Worm (Caenorhabditis elegans) whole organism, L3 larva: Measurements from ENCODE around the gene lpl-1.

Experiments used
- ZK546.5 ChIP-seq: sonication (generic microtip); optimal IDR thresholded peaks from 2 replicates; lab custom pipeline; 2017; ENCODE audit warnings: missing biosample characterization, missing genetic modification characterization
- aly-2 ChIP-seq: fragments of 150-350 bp; optimal IDR thresholded peaks from 2 replicates; lab custom pipeline; 2014; ENCODE audit warnings: missing biosample characterization, missing genetic modification characterization
- ama-1 ChIP-seq: fragments of 150-350 bp; optimal IDR thresholded peaks from 2 replicates; lab custom pipeline; 2018
- ceh-28 ChIP-seq: fragments of 150-350 bp; optimal IDR thresholded peaks from 2 replicates; lab custom pipeline; 2014; ENCODE audit warnings: missing biosample characterization, missing genetic modification reagents, missing genetic modification characterization
- ceh-9 ChIP-seq: sonication (generic microtip); optimal IDR thresholded peaks from 2 replicates; lab custom pipeline; 2018; ENCODE audit warnings: missing biosample characterization, missing genetic modification characterization
- fkh-2 ChIP-seq: fragments of 150-350 bp; optimal IDR thresholded peaks from 2 replicates; lab custom pipeline; 2014; ENCODE audit warnings: missing biosample characterization, missing genetic modification reagents, missing genetic modification characterization
- nfya-1 ChIP-seq: sonication (generic microtip); optimal IDR thresholded peaks from 2 replicates; lab custom pipeline; 2017; ENCODE audit warnings: missing genetic modification characterization, mild to moderate bottlenecking, missing compliant biosample characterization, antibody characterized with exemption, moderate library complexity; ENCODE audit not compliant: insufficient read depth
- nhr-11 ChIP-seq: fragments of 150-350 bp; optimal IDR thresholded peaks from 2 replicates; lab custom pipeline; 2014; ENCODE audit warnings: missing biosample characterization, missing genetic modification characterization
- nhr-12 ChIP-seq: fragments of 150-350 bp; optimal IDR thresholded peaks from 2 replicates; lab custom pipeline; 2014; ENCODE audit warnings: missing biosample characterization, missing genetic modification characterization
- nhr-237 ChIP-seq: fragments of 150-350 bp; optimal IDR thresholded peaks from 2 replicates; lab custom pipeline; 2014; ENCODE audit warnings: missing biosample characterization, missing genetic modification characterization
- nhr-25 ChIP-seq: sonication (generic microtip); optimal IDR thresholded peaks from 2 replicates; lab custom pipeline; 2017; ENCODE audit warnings: missing biosample characterization, missing genetic modification characterization
- nhr-43 ChIP-seq: sonication (generic microtip); optimal IDR thresholded peaks from 2 replicates; lab custom pipeline; 2016; ENCODE audit warnings: mild to moderate bottlenecking, missing genetic modification characterization, missing compliant biosample characterization; ENCODE audit not compliant: poor library complexity, severe bottlenecking
- sea-2 ChIP-seq: fragments of 150-350 bp; sonication (generic microtip); optimal IDR thresholded peaks from 4 replicates; lab custom pipeline; 2014; ENCODE audit warnings: missing biosample characterization, missing genetic modification reagents, missing genetic modification characterization
- snpc-4 ChIP-seq: fragments of 150-350 bp; optimal IDR thresholded peaks from 2 replicates; lab custom pipeline; 2014; ENCODE audit warnings: missing biosample characterization, missing genetic modification characterization

ce11 chrIV:9093932-9094331 lies at the start of gene lpl-1:
- TF ChIP-seq nhr-11 (tag; lab: Kevin White, UChicago) (no peak), snpc-4 (tag; lab: Kevin White, UChicago) (no peak), nfya-1 (tag; lab: Kevin White, UChicago) (no peak), nhr-43 (tag; lab: Kevin White, UChicago) (no peak), sea-2 (GFP tag; lab: Kevin White, UChicago) (no peak), ama-1 (lab: Kevin White, UChicago) (no peak), aly-2 (no peak), ceh-9 (tag; lab: Kevin White, UChicago) (no peak), ceh-28 (tag; lab: Kevin White, UChicago) (no peak), nhr-12 (tag; lab: Kevin White, UChicago) (no peak), nhr-25 (tag; lab: Kevin White, UChicago) (no peak), fkh-2 (tag; lab: Kevin White, UChicago) (no peak), ZK546.5 (tag; lab: Kevin White, UChicago) (no peak), nhr-237 (tag; lab: Kevin White, UChicago) (no peak)
